Worm (Caenorhabditis elegans) whole organism, L4 larva: Measurements from ENCODE around the gene mltn-5.

Experiments
- D1046.2 ChIP-seq: fragments of 200-800 bp; sonication (Bioruptor generic); IDR thresholded peaks from 2 replicates; pipeline ENCODE4 v1.3.6; 2022; ENCODE audit warnings: missing genetic modification characterization, missing compliant biosample characterization
- F26F4.8 ChIP-seq: fragments of 200-800 bp; sonication (Bioruptor generic); conservative IDR thresholded peaks from 2 replicates; pipeline ENCODE4 v1.3.6; 2022; ENCODE audit warnings: missing genetic modification characterization, missing compliant biosample characterization
- F49E8.2 ChIP-seq: sonication (generic microtip); optimal IDR thresholded peaks from 2 replicates; lab custom pipeline; 2016; ENCODE audit warnings: missing compliant biosample characterization, mild to moderate bottlenecking, missing genetic modification characterization, borderline replicate concordance
- T20F7.1 ChIP-seq: fragments of 200-800 bp; sonication (Bioruptor generic); optimal IDR thresholded peaks from 2 replicates; lab custom pipeline; 2018; ENCODE audit warnings: mild to moderate bottlenecking, missing genetic modification characterization, missing compliant biosample characterization
- Y48G9A.11 ChIP-seq: fragments of 200-800 bp; sonication (Bioruptor generic); IDR thresholded peaks from 2 replicates; pipeline ENCODE4 v1.3.6; 2022; ENCODE audit warnings: missing genetic modification reagents, missing genetic modification characterization, missing compliant biosample characterization
- Y5F2A.4 ChIP-seq: fragments of 200-800 bp; sonication (Bioruptor generic); optimal IDR thresholded peaks from 2 replicates; lab custom pipeline; 2018; ENCODE audit warnings: mild to moderate bottlenecking, missing genetic modification characterization, missing compliant biosample characterization
- ZK337.2 ChIP-seq: fragments of 200-800 bp; sonication (Bioruptor generic); IDR thresholded peaks from 2 replicates; pipeline ENCODE4 v1.3.6; 2022; ENCODE audit warnings: missing genetic modification reagents, missing genetic modification characterization, missing compliant biosample characterization
- aha-1 ChIP-seq: fragments of 150-350 bp; peaks from one replicate; lab custom pipeline; 2014; ENCODE audit warnings: missing biosample characterization, missing genetic modification characterization
- aly-2 ChIP-seq: sonication (generic microtip); optimal IDR thresholded peaks from 2 replicates; lab custom pipeline; 2018; ENCODE audit warnings: missing biosample characterization, missing genetic modification characterization
- ama-1 ChIP-seq: fragments of 150-350 bp; optimal IDR thresholded peaks from 2 replicates; lab custom pipeline; 2014; ENCODE audit warnings: inconsistent platforms, mixed read lengths
- ceh-20 ChIP-seq: fragments of 200-800 bp; sonication (Bioruptor generic); IDR thresholded peaks from 2 replicates; pipeline ENCODE4 v1.3.6; 2022; ENCODE audit warnings: missing genetic modification reagents, missing genetic modification characterization, missing compliant biosample characterization
- ceh-32 ChIP-seq: sonication (generic microtip); optimal IDR thresholded peaks from 2 replicates; lab custom pipeline; 2016; ENCODE audit warnings: mild to moderate bottlenecking, missing genetic modification characterization, missing compliant biosample characterization; ENCODE audit not compliant: poor library complexity
- ceh-82 ChIP-seq: sonication (generic microtip); optimal IDR thresholded peaks from 2 replicates; lab custom pipeline; 2017; ENCODE audit warnings: missing biosample characterization, missing genetic modification characterization
- ces-1 ChIP-seq: fragments of 150-350 bp; sonication (generic microtip); optimal IDR thresholded peaks from 4 replicates; lab custom pipeline; 2014; ENCODE audit warnings: missing biosample characterization, missing genetic modification reagents, missing genetic modification characterization
- cey-2 ChIP-seq: sonication (generic microtip); optimal IDR thresholded peaks from 3 replicates; lab custom pipeline; 2017; ENCODE audit warnings: missing genetic modification characterization, mild to moderate bottlenecking, missing compliant biosample characterization, antibody characterized with exemption, borderline replicate concordance; ENCODE audit not compliant: insufficient read depth
- daf-16 ChIP-seq, 3 experiments: sonication (generic microtip); optimal IDR thresholded peaks; 2 replicates each; lab custom pipeline; 2016 to 2017; ENCODE audit warnings: missing genetic modification characterization in 3 of 3, missing genetic modification reagents in 3 of 3, mild to moderate bottlenecking in 2 of 3, missing compliant biosample characterization in 2 of 3, missing biosample characterization in 1 of 3, moderate library complexity in 1 of 3
- daf-8 ChIP-seq: fragments of 200-800 bp; sonication (Bioruptor generic); IDR thresholded peaks from 2 replicates; pipeline ENCODE4 v1.3.6; 2022; ENCODE audit warnings: missing genetic modification characterization, missing compliant biosample characterization
- dmd-8 ChIP-seq: fragments of 200-800 bp; sonication (Bioruptor generic); IDR thresholded peaks from 2 replicates; pipeline ENCODE4 v1.3.6; 2022; ENCODE audit warnings: missing genetic modification characterization, missing compliant biosample characterization
- dpl-1 ChIP-seq: fragments of 150-350 bp; optimal IDR thresholded peaks from 2 replicates; lab custom pipeline; 2014; ENCODE audit warnings: missing biosample characterization, missing genetic modification reagents, missing genetic modification characterization
- dve-1 ChIP-seq: sonication (generic microtip); optimal IDR thresholded peaks from 2 replicates; lab custom pipeline; 2017; ENCODE audit warnings: antibody characterized with exemption, mild to moderate bottlenecking, missing genetic modification characterization, missing compliant biosample characterization; ENCODE audit not compliant: insufficient read depth
- egl-27 ChIP-seq: sonication (generic microtip); optimal IDR thresholded peaks from 3 replicates; lab custom pipeline; 2017; ENCODE audit warnings: missing biosample characterization, missing genetic modification reagents, missing genetic modification characterization
- fkh-10 ChIP-seq: fragments of 150-350 bp; optimal IDR thresholded peaks from 2 replicates; lab custom pipeline; 2014; ENCODE audit warnings: missing biosample characterization, missing genetic modification reagents, missing genetic modification characterization
- fos-1 ChIP-seq: fragments of 150-350 bp; optimal IDR thresholded peaks from 2 replicates; lab custom pipeline; 2014; ENCODE audit warnings: missing biosample characterization, missing genetic modification characterization
- hlh-30 ChIP-seq: sonication (generic microtip); optimal IDR thresholded peaks from 2 replicates; lab custom pipeline; 2017; ENCODE audit warnings: antibody characterized with exemption, mild to moderate bottlenecking, missing genetic modification characterization, missing compliant biosample characterization; ENCODE audit not compliant: insufficient read depth
- lin-1 ChIP-seq: fragments of 200-800 bp; sonication (Bioruptor generic); IDR thresholded peaks from 2 replicates; pipeline ENCODE4 v1.3.6; 2022; ENCODE audit warnings: missing genetic modification reagents, missing genetic modification characterization, missing compliant biosample characterization
- lin-39 ChIP-seq: fragments of 150-350 bp; optimal IDR thresholded peaks from 2 replicates; lab custom pipeline; 2014; ENCODE audit warnings: missing biosample characterization, missing genetic modification reagents, missing genetic modification characterization
- lsy-2 ChIP-seq, 2 experiments: fragments of 150-350 bp in 1 of 2; sonication (generic microtip) in 1 of 2; optimal IDR thresholded peaks; 2 replicates each; lab custom pipeline; 2014 to 2017; ENCODE audit warnings: missing biosample characterization in 2 of 2, missing genetic modification characterization in 2 of 2
- mdt-29 ChIP-seq: fragments of 200-800 bp; sonication (Bioruptor generic); IDR thresholded peaks from 2 replicates; pipeline ENCODE4 v1.3.6; 2022; ENCODE audit warnings: missing genetic modification reagents, missing genetic modification characterization, missing compliant biosample characterization
- mes-2 ChIP-seq: sonication (generic microtip); optimal IDR thresholded peaks from 2 replicates; lab custom pipeline; 2016; ENCODE audit warnings: missing genotype, mild to moderate bottlenecking, missing genetic modification characterization, missing compliant biosample characterization; ENCODE audit not compliant: poor library complexity, severe bottlenecking
- mxl-2 ChIP-seq: fragments of 200-800 bp; sonication (Bioruptor generic); conservative IDR thresholded peaks from 2 replicates; pipeline ENCODE4 v1.3.6; 2022; ENCODE audit warnings: missing genetic modification reagents, missing genetic modification characterization, missing compliant biosample characterization
- nhr-11 ChIP-seq: fragments of 150-350 bp; optimal IDR thresholded peaks from 2 replicates; lab custom pipeline; 2014; ENCODE audit warnings: missing biosample characterization, missing genetic modification characterization
- nhr-237 ChIP-seq: sonication (generic microtip); optimal IDR thresholded peaks from 2 replicates; lab custom pipeline; 2017; ENCODE audit warnings: missing biosample characterization, missing genetic modification characterization
- nhr-25 ChIP-seq: sonication (generic microtip); optimal IDR thresholded peaks from 2 replicates; lab custom pipeline; 2017; ENCODE audit warnings: missing genetic modification characterization, mild to moderate bottlenecking, missing compliant biosample characterization, antibody characterized with exemption, moderate library complexity, borderline replicate concordance; ENCODE audit not compliant: insufficient read depth
- nhr-28 ChIP-seq: fragments of 150-350 bp; optimal IDR thresholded peaks from 2 replicates; lab custom pipeline; 2014; ENCODE audit warnings: missing biosample characterization, missing genetic modification characterization
- nhr-6 ChIP-seq: fragments of 150-350 bp; optimal IDR thresholded peaks from 2 replicates; lab custom pipeline; 2014; ENCODE audit warnings: missing biosample characterization, missing genetic modification characterization
- rbr-2 ChIP-seq: sonication (generic microtip); optimal IDR thresholded peaks from 2 replicates; lab custom pipeline; 2016; ENCODE audit warnings: missing genotype, missing genetic modification characterization, missing compliant biosample characterization
- set-16 ChIP-seq: fragments of 200-800 bp; sonication (Bioruptor generic); IDR thresholded peaks from 2 replicates; pipeline ENCODE4 v1.3.6; 2022; ENCODE audit warnings: missing genetic modification reagents, missing genetic modification characterization, missing compliant biosample characterization
- snpc-1.2 ChIP-seq: fragments of 200-800 bp; sonication (Bioruptor generic); IDR thresholded peaks from 2 replicates; pipeline ENCODE4 v1.3.6; 2022; ENCODE audit warnings: missing genetic modification reagents, missing genetic modification characterization, missing compliant biosample characterization
- tra-1 ChIP-seq: fragments of 200-800 bp; sonication (Bioruptor generic); IDR thresholded peaks from 2 replicates; pipeline ENCODE4 v1.3.6; 2022; ENCODE audit warnings: missing genetic modification reagents, missing genetic modification characterization, missing compliant biosample characterization
- unc-39 ChIP-seq: sonication (generic microtip); optimal IDR thresholded peaks from 2 replicates; lab custom pipeline; 2017; ENCODE audit warnings: missing biosample characterization, missing genetic modification characterization
- unc-62 ChIP-seq, 3 experiments: fragments of 150-350 bp in 1 of 3; sonication (generic microtip); optimal IDR thresholded peaks in 2 of 3; peaks in 1 of 3; 1 replicate in 1 of 3; 2 replicates in 2 of 3; lab custom pipeline; 2014 to 2017; ENCODE audit warnings: missing biosample characterization in 3 of 3, missing genetic modification characterization in 3 of 3, missing genetic modification reagents in 3 of 3, missing genotype in 1 of 3
- zfp-3 ChIP-seq: fragments of 200-800 bp; sonication (Bioruptor generic); conservative IDR thresholded peaks from 2 replicates; pipeline ENCODE4 v1.3.6; 2022; ENCODE audit warnings: missing genetic modification reagents, missing genetic modification characterization, missing compliant biosample characterization
- zip-11 ChIP-seq: fragments of 200-800 bp; sonication (Bioruptor generic); IDR thresholded peaks from 2 replicates; pipeline ENCODE4 v1.3.6; 2022; ENCODE audit warnings: missing genetic modification characterization, missing compliant biosample characterization
- zip-2 ChIP-seq: fragments of 150-350 bp; optimal IDR thresholded peaks from 2 replicates; lab custom pipeline; 2014; ENCODE audit warnings: missing biosample characterization, missing genetic modification characterization
- ztf-11 ChIP-seq: fragments of 150-350 bp; optimal IDR thresholded peaks from 2 replicates; lab custom pipeline; 2014; ENCODE audit warnings: missing biosample characterization, missing genetic modification characterization

mltn-5 gene

DNA sequence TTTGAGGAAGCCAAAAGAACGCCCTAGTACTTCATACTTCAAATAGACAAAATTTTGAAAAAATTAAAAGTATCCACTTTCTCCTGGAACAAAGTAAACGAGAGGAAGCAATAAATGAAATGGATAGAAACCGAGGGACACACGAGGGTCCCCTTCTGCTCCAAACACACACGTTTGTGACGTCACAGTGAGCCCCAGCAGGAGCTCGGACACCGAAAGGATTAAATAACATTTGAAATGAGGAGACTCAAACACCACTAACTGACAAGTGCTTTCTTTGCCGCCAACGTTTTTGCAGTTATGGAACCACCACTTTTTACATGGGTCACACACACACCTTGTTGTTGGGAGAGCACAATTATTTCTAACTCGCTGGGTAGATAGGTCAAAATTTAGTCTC lies 21.5 kb upstream of the mltn-5 start (continued):
- TF ChIP-seq aly-2 (tag; lab: Kevin White, UChicago) (no peak), nhr-237 (tag; lab: Kevin White, UChicago) (no peak), nhr-25 (tag; lab: Kevin White, UChicago) (no peak), mxl-2 (no peak), ZK337.2 (no peak), mdt-29 (GFP tag; lab: Robert Waterston, UW) (no peak), F26F4.8 (no peak), dve-1 (tag; lab: Kevin White, UChicago) (no peak), daf-16 (GFP tag; optimal IDR thresholded peaks at IDR 0.05; lab: Kevin White, UChicago) (no peak), daf-16 (tag; optimal IDR thresholded peaks at IDR 0.05; lab: Kevin White, UChicago) (no peak), nhr-28 (tag; lab: Kevin White, UChicago) (no peak), ceh-82 (no peak), Y48G9A.11 (GFP tag; lab: Robert Waterston, UW) (no peak), cey-2 (no peak), ama-1 (lab: Kevin White, UChicago) (no peak), nhr-11 (tag; lab: Kevin White, UChicago) (peak; percentile 10), unc-62 (GFP tag; optimal IDR thresholded peaks at IDR 0.05 in 1 of 2; lab: Kevin White, UChicago) (peak in 1 of 2 experiments; percentile 93), unc-62 (tag; optimal IDR thresholded peaks at IDR 0.05; lab: Kevin White, UChicago) (no peak), egl-27 (tag; lab: Kevin White, UChicago) (no peak), fkh-10 (GFP tag; lab: Kevin White, UChicago) (no peak), dmd-8 (GFP tag; lab: Robert Waterston, UW) (no peak), set-16 (GFP tag; lab: Robert Waterston, UW) (no peak)

DNA sequence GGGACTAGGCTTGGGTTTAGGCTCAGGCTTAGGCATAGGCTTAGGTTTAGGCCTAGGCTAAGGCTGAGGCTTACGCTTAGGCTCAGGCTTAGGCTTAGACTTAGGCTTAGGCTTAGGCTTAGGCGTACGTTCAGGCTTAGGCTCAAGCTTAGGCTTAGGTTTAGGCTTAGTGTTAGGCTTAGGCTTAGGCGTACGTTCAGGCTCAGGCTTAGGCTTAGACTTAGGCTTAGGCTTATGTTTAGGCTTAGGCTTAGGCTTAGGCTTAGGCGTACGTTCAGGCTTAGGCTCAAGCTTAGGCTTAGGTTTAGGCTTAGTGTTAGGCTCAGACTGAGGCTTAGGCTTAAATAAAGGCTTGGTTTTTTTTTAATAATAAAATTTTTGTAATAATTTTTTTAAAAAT lies 19.5 kb upstream of the mltn-5 start:
- TF ChIP-seq tra-1, result 0 out of 2 replicates have a peak, but pooled peaks have one; percentile 32

DNA sequence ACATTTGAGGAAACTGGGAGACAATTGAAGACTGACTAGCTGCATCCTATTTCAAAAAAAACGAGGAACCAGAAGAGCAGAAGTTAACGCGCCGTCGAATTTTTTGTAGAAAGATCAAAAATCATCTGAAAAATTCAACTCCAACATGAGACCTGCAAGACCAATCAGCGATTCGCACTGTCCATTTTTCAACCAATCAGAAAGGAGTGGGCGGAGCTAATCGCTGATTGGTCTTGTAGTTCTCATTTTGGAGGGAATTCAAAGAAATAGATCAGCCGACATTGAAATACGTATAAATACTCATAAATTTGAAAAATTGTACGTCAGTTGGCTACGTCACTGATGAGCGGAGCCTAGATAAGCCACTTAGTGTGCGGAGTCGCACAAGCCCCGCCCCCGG lies 17.4 kb upstream of the mltn-5 start:
- peak; percentile 46 for TF ChIP-seq aha-1 (tag; lab: Kevin White, UChicago)
- TF ChIP-seq nhr-6 (tag; lab: Kevin White, UChicago), result no peak

DNA sequence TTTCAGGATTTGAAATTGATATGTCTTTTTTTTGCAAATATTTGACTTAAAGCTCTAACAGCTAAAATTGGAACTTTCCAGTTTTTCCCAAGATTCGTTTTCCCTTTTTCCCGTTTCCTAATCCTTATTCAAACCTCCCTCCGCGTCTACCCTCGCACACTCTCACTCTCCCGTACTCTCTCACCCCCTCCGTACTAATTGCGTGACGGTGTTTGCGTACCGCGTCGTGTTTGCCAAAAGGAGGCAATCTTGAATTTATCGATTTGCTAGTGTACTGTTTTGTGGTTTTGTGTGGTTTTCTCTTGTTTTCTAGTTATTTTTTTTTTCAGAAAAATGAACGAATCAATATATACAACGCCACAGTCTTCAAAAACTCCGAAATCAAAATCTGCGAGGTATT lies 16.4 kb upstream of the mltn-5 start, which contains the start of gene citk-1:
Gene citk-1, plus strand, starts transcription at position 323 of the 400 bp plus-strand sequence.
- TF ChIP-seq tra-1, result no peak
- TF ChIP-seq zip-2 (tag; lab: Kevin White, UChicago), result no peak
- no peak for TF ChIP-seq zfp-3 (GFP tag; lab: Robert Waterston, UW)
- TF ChIP-seq zip-11 (GFP tag; lab: Robert Waterston, UW), result no peak
- no peak for TF ChIP-seq ceh-32 (tag; lab: Kevin White, UChicago)
- peak; percentile 80 for TF ChIP-seq mes-2 (tag; lab: Kevin White, UChicago)
- no peak for TF ChIP-seq F49E8.2 (tag; lab: Kevin White, UChicago)
- TF ChIP-seq unc-39, result no peak
- no peak for TF ChIP-seq fos-1
- peak; percentile 60 for TF ChIP-seq rbr-2
- TF ChIP-seq lsy-2 (tag; optimal IDR thresholded peaks at IDR 0.05; lab: Kevin White, UChicago), result no peak
- no peak for TF ChIP-seq T20F7.1 (GFP tag; lab: Kevin White, UChicago)
- no peak for TF ChIP-seq D1046.2 (GFP tag; lab: Robert Waterston, UW)
- no peak for TF ChIP-seq unc-62 (GFP tag; optimal IDR thresholded peaks at IDR 0.05 in 1 of 2; lab: Kevin White, UChicago)
- no peak for TF ChIP-seq unc-62 (tag; optimal IDR thresholded peaks at IDR 0.05; lab: Kevin White, UChicago)
- peak; percentile 20 for TF ChIP-seq nhr-6 (tag; lab: Kevin White, UChicago)
- no peak for TF ChIP-seq lin-1 (GFP tag; lab: Robert Waterston, UW)
- no peak for TF ChIP-seq egl-27 (tag; lab: Kevin White, UChicago)
- no peak for TF ChIP-seq ztf-11 (tag; lab: Kevin White, UChicago)
- no peak for TF ChIP-seq Y5F2A.4 (GFP tag; lab: Kevin White, UChicago)
- no peak for TF ChIP-seq ceh-20 (GFP tag; lab: Robert Waterston, UW)
- no peak for TF ChIP-seq snpc-1.2
- peak; percentile 97 for TF ChIP-seq dpl-1 (GFP tag; lab: Kevin White, UChicago)
- no peak for TF ChIP-seq hlh-30 (tag; lab: Kevin White, UChicago)
- TF ChIP-seq dmd-8 (GFP tag; lab: Robert Waterston, UW), result no peak
- no peak for TF ChIP-seq ces-1 (GFP tag; lab: Kevin White, UChicago)
- no peak for TF ChIP-seq lin-39 (tag; lab: Kevin White, UChicago)
- no peak for TF ChIP-seq nhr-25 (tag; lab: Kevin White, UChicago)
- no peak for TF ChIP-seq daf-8 (GFP tag; lab: Robert Waterston, UW)
